Worm (Caenorhabditis elegans): ENCODE measurements around the gene ags-3.

DNA sequence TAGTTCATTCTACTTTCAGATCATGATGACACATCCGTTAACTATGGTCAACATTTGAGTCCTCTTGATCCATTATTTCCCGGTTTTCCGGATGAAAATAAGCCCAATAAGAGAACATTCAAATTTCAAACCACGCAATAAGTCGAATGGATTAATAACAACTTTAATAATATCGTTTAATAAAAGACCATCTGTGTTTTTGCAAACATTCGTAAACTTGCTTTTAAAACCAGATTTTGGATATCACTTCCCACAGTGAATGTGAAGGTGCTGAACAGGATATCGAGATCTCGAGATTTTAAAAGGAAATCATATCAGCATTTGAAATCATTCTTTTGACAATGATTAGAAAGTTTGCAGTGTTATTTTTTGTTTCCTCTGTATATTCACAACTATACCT lies 38.6 kb upstream of the ags-3 start, which contains the start of gene C26B9.7:
- no peak for TF ChIP-seq snpc-4 (tag; optimal IDR thresholded peaks at IDR 0.05)
- no peak for TF ChIP-seq sup-37 (GFP tag; optimal IDR thresholded peaks at IDR 0.05)
- TF ChIP-seq rnt-1 (tag; optimal IDR thresholded peaks at IDR 0.05), result no peak
- no peak for TF ChIP-seq mab-9 (GFP tag; IDR thresholded peaks at IDR 0.05)
- TF ChIP-seq nhr-20 (tag; optimal IDR thresholded peaks at IDR 0.05), result no peak

Data from whole organism, L1 larva.